Fruit fly (Drosophila melanogaster) Kc167 (cell line): ENCODE results near the gene Atg2.

Experiments
- Myc ChIP-seq: fragments of >200 bp; optimal IDR thresholded peaks from 2 replicates; lab custom pipeline; 2017; ENCODE audit warnings: missing external identifiers
- Sin3A ChIP-seq: fragments of >200 bp; optimal IDR thresholded peaks from 2 replicates; lab custom pipeline; 2018; ENCODE audit warnings: missing external identifiers

- TF ChIP-seq Myc (no peak), Sin3A (lab: Kevin White, UChicago) (no peak)
These were observed 27.9 kb downstream of the Atg2 start for dm6 chr3L:2802085-2802484.
